Fruit fly (Drosophila melanogaster) whole organism, embryonic: ENCODE measurements around the gene CG5510.
A peak's percentile ranks its signal among the peaks of the same experiment; 100 is the strongest.

Experiments
- ATbp ChIP-seq: fragments of 200-800 bp; sonication (Bioruptor generic); optimal IDR thresholded peaks from 2 replicates; lab custom pipeline; 2017; ENCODE audit warnings: missing biosample characterization, mild to moderate bottlenecking, missing genetic modification characterization, missing genetic modification reagents
- Atf3 ChIP-seq: fragments of 200-800 bp; sonication (Bioruptor generic); optimal IDR thresholded peaks from 3 replicates; lab custom pipeline; 2016; ENCODE audit warnings: missing biosample characterization, missing genetic modification characterization
- B-H1 ChIP-seq: fragments of 200-800 bp; sonication (Bioruptor generic); IDR thresholded peaks from 3 replicates; pipeline ENCODE4 v1.3.6; 2022; ENCODE audit warnings: missing biosample characterization, missing genetic modification characterization
- Blimp-1 ChIP-seq: fragments of 200-800 bp; sonication (Bioruptor generic); optimal IDR thresholded peaks from 3 replicates; lab custom pipeline; 2018; ENCODE audit warnings: missing biosample characterization, missing genetic modification characterization, mild to moderate bottlenecking, moderate library complexity, missing genetic modification reagents
- Bteb2 ChIP-seq: fragments of 200-800 bp; sonication (Bioruptor generic); optimal IDR thresholded peaks from 2 replicates; lab custom pipeline; 2016; ENCODE audit warnings: missing biosample characterization, missing genetic modification characterization
- CG11247 ChIP-seq: fragments of 200-800 bp; sonication (Bioruptor generic); IDR thresholded peaks from 2 replicates; pipeline ENCODE4 v1.3.6; 2022; ENCODE audit warnings: missing biosample characterization, missing genetic modification characterization
- CG11560 ChIP-seq: fragments of 200-800 bp; sonication (Bioruptor generic); IDR thresholded peaks from 3 replicates; pipeline ENCODE4 v1.3.6; 2022; ENCODE audit warnings: missing biosample characterization, missing genetic modification characterization
- CG13775 ChIP-seq: fragments of 200-800 bp; sonication (Bioruptor generic); optimal IDR thresholded peaks from 3 replicates; lab custom pipeline; 2017; ENCODE audit warnings: missing biosample characterization, mild to moderate bottlenecking, missing genetic modification characterization
- CG1602 ChIP-seq: fragments of 200-800 bp; sonication (Bioruptor generic); optimal IDR thresholded peaks from 3 replicates; lab custom pipeline; 2016; ENCODE audit warnings: missing biosample characterization, missing genetic modification characterization
- CG1647 ChIP-seq: fragments of 200-800 bp; sonication (Bioruptor generic); optimal IDR thresholded peaks from 3 replicates; lab custom pipeline; 2016; ENCODE audit warnings: missing biosample characterization, missing genetic modification characterization
- CG17829 ChIP-seq: fragments of 200-800 bp; optimal IDR thresholded peaks from 2 replicates; lab custom pipeline; 2019; ENCODE audit warnings: missing biosample characterization, mild to moderate bottlenecking, missing genetic modification characterization, moderate library complexity
- CG1792 ChIP-seq: fragments of 200-800 bp; sonication (Bioruptor generic); optimal IDR thresholded peaks from 2 replicates; lab custom pipeline; 2016; ENCODE audit warnings: missing biosample characterization, missing genetic modification characterization
- CG18599 ChIP-seq: fragments of 200-800 bp; sonication (Bioruptor generic); optimal IDR thresholded peaks from 3 replicates; lab custom pipeline; 2017; ENCODE audit warnings: missing biosample characterization, missing genetic modification characterization, mild to moderate bottlenecking, moderate library complexity, missing genetic modification reagents
- CG33213 ChIP-seq: fragments of 200-800 bp; sonication (Bioruptor generic); optimal IDR thresholded peaks from 3 replicates; lab custom pipeline; 2016; ENCODE audit warnings: missing biosample characterization, missing genetic modification characterization
- CG33557 ChIP-seq: fragments of 200-800 bp; sonication (Bioruptor generic); optimal IDR thresholded peaks from 2 replicates; lab custom pipeline; 2019; ENCODE audit warnings: missing biosample characterization, mild to moderate bottlenecking, missing genetic modification characterization, moderate library complexity
- CG43689 ChIP-seq: fragments of 200-800 bp; sonication (Bioruptor generic); IDR thresholded peaks from 2 replicates; pipeline ENCODE4 v1.3.6; 2022; ENCODE audit warnings: missing biosample characterization, missing genetic modification characterization
- CG5953 ChIP-seq: fragments of 200-800 bp; sonication (Bioruptor generic); IDR thresholded peaks from 2 replicates; pipeline ENCODE4 v1.3.6; 2022; ENCODE audit warnings: missing biosample characterization, missing genetic modification characterization
- CG7928 ChIP-seq: fragments of 200-800 bp; sonication (Bioruptor generic); optimal IDR thresholded peaks from 2 replicates; lab custom pipeline; 2017; ENCODE audit warnings: missing biosample characterization, mild to moderate bottlenecking, missing genetic modification characterization
- CG8089 ChIP-seq: fragments of 200-800 bp; sonication (Bioruptor generic); optimal IDR thresholded peaks from 3 replicates; lab custom pipeline; 2016; ENCODE audit warnings: missing biosample characterization, missing genetic modification characterization
- CHES-1-like ChIP-seq: fragments of 200-800 bp; sonication (Bioruptor generic); optimal IDR thresholded peaks from 2 replicates; lab custom pipeline; 2016; ENCODE audit warnings: missing biosample characterization, missing genetic modification characterization
- CkIIα-i1 ChIP-seq: fragments of 200-800 bp; sonication (Bioruptor generic); IDR thresholded peaks from 2 replicates; pipeline ENCODE4 v1.3.6; 2022; ENCODE audit warnings: missing biosample characterization, missing genetic modification characterization
- Dbx ChIP-seq: fragments of 200-800 bp; sonication (Bioruptor generic); IDR thresholded peaks from 3 replicates; pipeline ENCODE4 v1.3.6; 2022; ENCODE audit warnings: missing biosample characterization, missing genetic modification characterization
- Dip2 ChIP-seq: fragments of 200-800 bp; sonication (Bioruptor generic); IDR thresholded peaks from 2 replicates; pipeline ENCODE4 v1.3.6; 2022; ENCODE audit warnings: missing biosample characterization, missing genetic modification characterization
- Ets65A ChIP-seq: fragments of 200-800 bp; sonication (Bioruptor generic); peaks from one replicate; lab custom pipeline; 2016; ENCODE audit warnings: missing biosample characterization, missing genetic modification characterization
- Hmr ChIP-seq: fragments of 200-800 bp; sonication (Bioruptor generic); optimal IDR thresholded peaks from 3 replicates; lab custom pipeline; 2017; ENCODE audit warnings: mild to moderate bottlenecking, missing biosample characterization, missing genetic modification reagents, missing genetic modification characterization
- Hsf ChIP-seq: fragments of 200-800 bp; sonication (Bioruptor generic); optimal IDR thresholded peaks from 3 replicates; lab custom pipeline; 2016; ENCODE audit warnings: missing biosample characterization, missing genetic modification characterization
- Lim3 ChIP-seq: fragments of 200-800 bp; sonication (Bioruptor generic); IDR thresholded peaks from 2 replicates; pipeline ENCODE4 v1.3.6; 2022; ENCODE audit warnings: missing biosample characterization, missing genetic modification characterization
- NC2α ChIP-seq: fragments of 200-800 bp; sonication (Bioruptor generic); optimal IDR thresholded peaks from 2 replicates; lab custom pipeline; 2016; ENCODE audit warnings: missing biosample characterization, missing genetic modification characterization
- NC2β ChIP-seq: fragments of 200-800 bp; sonication (Bioruptor generic); optimal IDR thresholded peaks from 2 replicates; lab custom pipeline; 2016; ENCODE audit warnings: missing biosample characterization, missing genetic modification characterization
- Nf-YB ChIP-seq: fragments of 200-800 bp; sonication (Bioruptor generic); optimal IDR thresholded peaks from 3 replicates; lab custom pipeline; 2019; ENCODE audit warnings: missing biosample characterization, mild to moderate bottlenecking, missing genetic modification characterization, moderate library complexity
- Poxn ChIP-seq: fragments of 200-800 bp; sonication (Bioruptor generic); IDR thresholded peaks from 2 replicates; pipeline ENCODE4 v1.3.6; 2022; ENCODE audit warnings: missing biosample characterization, missing genetic modification characterization
- Sox102F ChIP-seq: fragments of 200-800 bp; sonication (Bioruptor generic); optimal IDR thresholded peaks from 2 replicates; lab custom pipeline; 2018; ENCODE audit warnings: missing biosample characterization, mild to moderate bottlenecking, missing genetic modification characterization, moderate library complexity
- Ssrp ChIP-seq: fragments of 200-800 bp; sonication (Bioruptor generic); optimal IDR thresholded peaks from 2 replicates; lab custom pipeline; 2018; ENCODE audit warnings: missing biosample characterization, mild to moderate bottlenecking, missing genetic modification characterization, moderate library complexity
- bowl ChIP-seq: fragments of 200-800 bp; sonication (Bioruptor generic); IDR thresholded peaks from 2 replicates; pipeline ENCODE4 v1.3.6; 2022; ENCODE audit warnings: missing biosample characterization, missing genetic modification characterization
- br ChIP-seq: fragments of >200 bp; optimal IDR thresholded peaks from 2 replicates; lab custom pipeline; 2017
- gem ChIP-seq: fragments of 200-800 bp; sonication (Bioruptor generic); optimal IDR thresholded peaks from 2 replicates; lab custom pipeline; 2019; ENCODE audit warnings: missing biosample characterization, mild to moderate bottlenecking, missing genetic modification characterization, moderate library complexity
- gsb-n ChIP-seq: fragments of 200-800 bp; sonication (Bioruptor generic); optimal IDR thresholded peaks from 3 replicates; lab custom pipeline; 2018; ENCODE audit warnings: missing biosample characterization, mild to moderate bottlenecking, missing genetic modification characterization
- h ChIP-seq: fragments of >200 bp; optimal IDR thresholded peaks from 2 replicates; lab custom pipeline; 2017
- jing ChIP-seq: fragments of 200-800 bp; sonication (Bioruptor generic); optimal IDR thresholded peaks from 2 replicates; lab custom pipeline; 2018; ENCODE audit warnings: missing biosample characterization, mild to moderate bottlenecking, missing genetic modification characterization
- lbe ChIP-seq: fragments of 200-800 bp; sonication (Bioruptor generic); optimal IDR thresholded peaks from 2 replicates; lab custom pipeline; 2016; ENCODE audit warnings: missing biosample characterization, mild to moderate bottlenecking, missing genetic modification characterization
- pan ChIP-seq, 4 experiments: fragments of >200 bp in 3 of 4; fragments of 200-800 bp in 1 of 4; sonication (Bioruptor generic) in 1 of 4; optimal IDR thresholded peaks in 3 of 4; IDR thresholded peaks in 1 of 4; 2 replicates each; pipeline versions ENCODE4 v1.3.6 to Lab custom; 2017 to 2022; ENCODE audit warnings: missing biosample characterization in 2 of 4, missing genetic modification characterization in 2 of 4, mixed read lengths in 1 of 4
- pnt ChIP-seq: fragments of 200-800 bp; sonication (Bioruptor generic); optimal IDR thresholded peaks from 3 replicates; lab custom pipeline; 2016; ENCODE audit warnings: missing biosample characterization, missing genetic modification characterization
- sens-2 ChIP-seq: fragments of 200-800 bp; sonication (Bioruptor generic); IDR thresholded peaks from 2 replicates; pipeline ENCODE4 v1.3.6; 2022; ENCODE audit warnings: missing biosample characterization, missing genetic modification characterization
- stwl ChIP-seq: fragments of 200-800 bp; sonication (Bioruptor generic); optimal IDR thresholded peaks from 3 replicates; lab custom pipeline; 2018; ENCODE audit warnings: missing biosample characterization, mild to moderate bottlenecking, missing genetic modification characterization, moderate library complexity
- sug ChIP-seq: fragments of 200-800 bp; optimal IDR thresholded peaks from 2 replicates; lab custom pipeline; 2019; ENCODE audit warnings: missing biosample characterization, mild to moderate bottlenecking, missing genetic modification characterization, moderate library complexity
- tgo ChIP-seq: fragments of 200-800 bp; sonication (Bioruptor generic); IDR thresholded peaks from 3 replicates; pipeline ENCODE4 v1.3.6; 2022; ENCODE audit warnings: missing biosample characterization, missing genetic modification characterization
- twi ChIP-seq: fragments of 200-800 bp; optimal IDR thresholded peaks from 2 replicates; lab custom pipeline; 2019; ENCODE audit warnings: missing biosample characterization, mild to moderate bottlenecking, missing genetic modification characterization, moderate library complexity
- vvl ChIP-seq: fragments of 200-800 bp; sonication (Bioruptor generic); IDR thresholded peaks from 2 replicates; pipeline ENCODE4 v1.3.6; 2022; ENCODE audit warnings: missing biosample characterization, missing genetic modification characterization
- wor ChIP-seq: fragments of 200-800 bp; sonication (Bioruptor generic); IDR thresholded peaks from 2 replicates; pipeline ENCODE4 v1.3.6; 2022; ENCODE audit warnings: missing biosample characterization, missing genetic modification characterization
- zfh1 ChIP-seq: fragments of 200-800 bp; sonication (Bioruptor generic); IDR thresholded peaks from 3 replicates; pipeline ENCODE4 v1.3.6; 2022; ENCODE audit warnings: missing biosample characterization, missing genetic modification characterization

Gene CG5510

dm6 chr3R:24203426-24203825, 34.1 kb upstream of the CG5510 start (continued):
- TF ChIP-seq Hmr (GFP tag; lab: Kevin White, UChicago) (no peak), zfh1 (0 out of 3 replicates have a peak, but pooled peaks have one; percentile 14), Ssrp (tag; lab: Kevin White, UChicago) (peak; percentile 6), lbe (GFP tag; lab: Kevin White, UChicago) (peak; percentile 69), CG5953 (0 out of 2 replicates have a peak, but pooled peaks have one; percentile 3), CG8089 (GFP tag; lab: Kevin White, UChicago) (no peak), gem (tag; lab: Kevin White, UChicago) (peak; percentile 53), Sox102F (GFP tag; lab: Kevin White, UChicago) (peak; percentile 55), ATbp (GFP tag; lab: Kevin White, UChicago) (peak; percentile 23), Hsf (GFP tag; lab: Kevin White, UChicago) (peak; percentile 11), pan (optimal IDR thresholded peaks at IDR 0.05; lab: Kevin White, UChicago) (no peak), pan (GFP tag; optimal IDR thresholded peaks at IDR 0.05 in 1 of 2, IDR thresholded peaks at IDR 0.05 in 1 of 2) (no peak)

- no peak for TF ChIP-seq CG1792 (GFP tag; lab: Kevin White, UChicago)
- TF ChIP-seq sens-2: no peak
- TF ChIP-seq CG43689 (GFP tag; lab: Robert Waterston, UW): no peak
- TF ChIP-seq Poxn (GFP tag; lab: Robert Waterston, UW): no peak
- TF ChIP-seq bowl (GFP tag; lab: Robert Waterston, UW): no peak
- no peak for TF ChIP-seq CG1602 (GFP tag; lab: Kevin White, UChicago)
- no peak for TF ChIP-seq CG11560
- TF ChIP-seq vvl (GFP tag; lab: Robert Waterston, UW): peak; percentile 20; the same call in 1 of the 2 replicates
- no peak for TF ChIP-seq pan (optimal IDR thresholded peaks at IDR 0.05; lab: Kevin White, UChicago)
- no peak for TF ChIP-seq pan (GFP tag; optimal IDR thresholded peaks at IDR 0.05 in 1 of 2, IDR thresholded peaks at IDR 0.05 in 1 of 2)
- no peak for TF ChIP-seq Dbx (GFP tag; lab: Robert Waterston, UW)
- peak; percentile 11 for TF ChIP-seq Ets65A
- TF ChIP-seq twi (tag; lab: Kevin White, UChicago): no peak
- TF ChIP-seq gsb-n: no peak
- no peak for TF ChIP-seq CHES-1-like (GFP tag; lab: Kevin White, UChicago)
- TF ChIP-seq br: no peak
- no peak for TF ChIP-seq NC2α (GFP tag; lab: Kevin White, UChicago)
- TF ChIP-seq stwl (tag; lab: Kevin White, UChicago): no peak
- TF ChIP-seq B-H1 (GFP tag; lab: Robert Waterston, UW): no peak
- TF ChIP-seq CkIIα-i1 (GFP tag; lab: Robert Waterston, UW): no peak
- no peak for TF ChIP-seq Nf-YB
- peak; percentile 89 for TF ChIP-seq Blimp-1 (GFP tag; lab: Kevin White, UChicago)
- no peak for TF ChIP-seq jing (GFP tag; lab: Kevin White, UChicago)
- no peak for TF ChIP-seq sug (tag; lab: Kevin White, UChicago)
- TF ChIP-seq Bteb2 (GFP tag; lab: Kevin White, UChicago): no peak
These were observed 33.4 kb upstream of the CG5510 start for dm6 chr3R:24202723-24203122.

- TF ChIP-seq Atf3 (peak; percentile 44), CG1647 (GFP tag; lab: Kevin White, UChicago) (peak; percentile 63), CG18599 (GFP tag; lab: Kevin White, UChicago) (peak; percentile 92), h (no peak), CG33213 (GFP tag; lab: Kevin White, UChicago) (peak; percentile 50), pnt (GFP tag; lab: Kevin White, UChicago) (peak; percentile 84), Lim3 (GFP tag; lab: Robert Waterston, UW) (peak; percentile 60), tgo (GFP tag; lab: Robert Waterston, UW) (peak; percentile 95), NC2β (GFP tag; lab: Kevin White, UChicago) (peak; percentile 77), Dip2 (peak; percentile 57), CG17829 (tag; lab: Kevin White, UChicago) (peak; percentile 95), wor (GFP tag; lab: Robert Waterston, UW) (peak; percentile 88), CG7928 (GFP tag; lab: Kevin White, UChicago) (peak; percentile 66), CG13775 (peak; percentile 93), CG33557 (GFP tag; lab: Kevin White, UChicago) (peak; percentile 87), CG11247 (GFP tag; lab: Robert Waterston, UW) (peak; percentile 94)
These were observed 24.1 kb upstream of the CG5510 start, which contains the start of the genes SMC6 and CG6204 for dm6 chr3R:24193373-24193879. Gene SMC6 (minus strand): TSS chr3R:24193423. Gene CG6204 (plus strand): TSS chr3R:24193832.
